Worm (Caenorhabditis elegans) whole organism, early embryonic: Measurements from ENCODE around the gene best-6.

Experiments
- B0310.2 ChIP-seq: sonication (generic microtip); optimal IDR thresholded peaks from 2 replicates; lab custom pipeline; 2016; ENCODE audit warnings: mild to moderate bottlenecking, missing genetic modification characterization, missing compliant biosample characterization
- F13C5.2 ChIP-seq: sonication (generic microtip); optimal IDR thresholded peaks from 2 replicates; lab custom pipeline; 2017; ENCODE audit warnings: mild to moderate bottlenecking, missing genetic modification characterization, inconsistent platforms, missing compliant biosample characterization
- aly-1 ChIP-seq: sonication (generic microtip); optimal IDR thresholded peaks from 2 replicates; lab custom pipeline; 2016; ENCODE audit warnings: missing genetic modification characterization, missing compliant biosample characterization
- ama-1 ChIP-seq: fragments of 150-350 bp; optimal IDR thresholded peaks from 2 replicates; lab custom pipeline; 2014
- ceh-13 ChIP-seq: fragments of 200-800 bp; sonication (Bioruptor generic); optimal IDR thresholded peaks from 2 replicates; lab custom pipeline; 2018; ENCODE audit warnings: mild to moderate bottlenecking, missing genetic modification characterization, missing compliant biosample characterization
- ceh-36 ChIP-seq: sonication (generic microtip); optimal IDR thresholded peaks from 2 replicates; lab custom pipeline; 2016; ENCODE audit warnings: missing genetic modification characterization, inconsistent platforms, missing compliant biosample characterization
- ets-7 ChIP-seq: sonication (generic microtip); optimal IDR thresholded peaks from 2 replicates; lab custom pipeline; 2016; ENCODE audit warnings: missing genotype, missing genetic modification characterization, missing compliant biosample characterization
- flt-1 ChIP-seq: fragments of 200-800 bp; sonication (Bioruptor generic); IDR thresholded peaks from 2 replicates; pipeline ENCODE4 v1.3.6; 2022; ENCODE audit warnings: missing genetic modification characterization, missing compliant biosample characterization
- hmbx-1 ChIP-seq: sonication (generic microtip); optimal IDR thresholded peaks from 2 replicates; lab custom pipeline; 2016; ENCODE audit warnings: mild to moderate bottlenecking, missing genetic modification characterization, missing compliant biosample characterization
- hmg-4 ChIP-seq: fragments of 200-800 bp; sonication (Bioruptor generic); optimal IDR thresholded peaks from 2 replicates; lab custom pipeline; 2018; ENCODE audit warnings: mild to moderate bottlenecking, missing genetic modification characterization, missing compliant biosample characterization
- hnd-1 ChIP-seq: sonication (generic microtip); optimal IDR thresholded peaks from 2 replicates; lab custom pipeline; 2016; ENCODE audit warnings: missing genetic modification characterization, missing compliant biosample characterization
- pes-1 ChIP-seq: fragments of 200-800 bp; sonication (Bioruptor generic); IDR thresholded peaks from 2 replicates; pipeline ENCODE4 v1.3.6; 2022; ENCODE audit warnings: missing genetic modification reagents, missing genetic modification characterization, missing compliant biosample characterization
- scrt-1 ChIP-seq: fragments of 200-800 bp; sonication (Bioruptor generic); IDR thresholded peaks from 2 replicates; pipeline ENCODE4 v1.3.6; 2022; ENCODE audit warnings: missing genetic modification characterization, missing compliant biosample characterization
- sea-1 ChIP-seq: fragments of 200-800 bp; sonication (Bioruptor generic); conservative IDR thresholded peaks from 2 replicates; pipeline ENCODE4 v1.3.6; 2022; ENCODE audit warnings: missing genetic modification characterization, missing compliant biosample characterization
- tbx-11 ChIP-seq: fragments of 200-800 bp; sonication (Bioruptor generic); IDR thresholded peaks from 2 replicates; pipeline ENCODE4 v1.3.6; 2022; ENCODE audit warnings: missing genetic modification characterization, missing compliant biosample characterization
- tbx-37 ChIP-seq: fragments of 200-800 bp; sonication (Bioruptor generic); conservative IDR thresholded peaks from 2 replicates; pipeline ENCODE4 v1.3.6; 2022; ENCODE audit warnings: missing genetic modification reagents, missing genetic modification characterization, missing compliant biosample characterization
- tra-4 ChIP-seq: sonication (generic microtip); optimal IDR thresholded peaks from 2 replicates; lab custom pipeline; 2017; ENCODE audit warnings: missing genetic modification characterization, missing compliant biosample characterization

The best-6 gene

ce11 chrIV:5012241-5012640 lies 16.6 kb downstream of the best-6 start, which contains the start of gene srm-1:
srm-1 (plus strand) TSS chrIV:5012541.
- TF ChIP-seq sea-1 (no peak), tra-4 (no peak), tbx-11 (GFP tag; lab: Robert Waterston, UW) (no peak), aly-1 (no peak), B0310.2 (no peak), pes-1 (GFP tag; lab: Robert Waterston, UW) (no peak), F13C5.2 (tag; lab: Kevin White, UChicago) (no peak), hnd-1 (tag; lab: Kevin White, UChicago) (no peak), ets-7 (tag; lab: Kevin White, UChicago) (no peak), hmg-4 (GFP tag; lab: Kevin White, UChicago) (no peak), hmbx-1 (tag; lab: Kevin White, UChicago) (no peak)

ce11 chrIV:5008378-5008777 lies 20.5 kb downstream of the best-6 start, which contains the start of gene srm-2:
srm-2 (plus strand) TSS chrIV:5008678.
- no peak for TF ChIP-seq hnd-1 (tag; lab: Kevin White, UChicago)

ce11 chrIV:5005154-5005553 lies 23.7 kb downstream of the best-6 start:
- TF ChIP-seq aly-1, result no peak

- TF ChIP-seq ceh-13 (GFP tag; lab: Kevin White, UChicago), result no peak
- TF ChIP-seq sea-1, result no peak
- no peak for TF ChIP-seq hmg-4 (GFP tag; lab: Kevin White, UChicago)
- TF ChIP-seq ceh-36, result no peak
- no peak for TF ChIP-seq ama-1 (lab: Kevin White, UChicago)
- no peak for TF ChIP-seq scrt-1
Measured at ce11 chrIV:5002448-5002847, 26.4 kb downstream of the best-6 start, which contains the start of gene pes-1. pes-1 (plus strand) TSS chrIV:5002748.

ce11 chrIV:4996956-4997355 lies 31.9 kb downstream of the best-6 start:
- no peak for TF ChIP-seq aly-1
- TF ChIP-seq ets-7 (tag; lab: Kevin White, UChicago), result no peak
- no peak for TF ChIP-seq sea-1
- no peak for TF ChIP-seq pes-1 (GFP tag; lab: Robert Waterston, UW)
- TF ChIP-seq hmbx-1 (tag; lab: Kevin White, UChicago), result no peak
- no peak for TF ChIP-seq hnd-1 (tag; lab: Kevin White, UChicago)
- no peak for TF ChIP-seq ceh-36
- TF ChIP-seq tbx-37 (GFP tag; lab: Robert Waterston, UW), result no peak
- TF ChIP-seq scrt-1, result no peak
- no peak for TF ChIP-seq F13C5.2 (tag; lab: Kevin White, UChicago)
- TF ChIP-seq ama-1 (lab: Kevin White, UChicago), result no peak
- TF ChIP-seq tbx-11 (GFP tag; lab: Robert Waterston, UW), result no peak
- no peak for TF ChIP-seq hmg-4 (GFP tag; lab: Kevin White, UChicago)
- TF ChIP-seq ceh-13 (GFP tag; lab: Kevin White, UChicago), result no peak

- no peak for TF ChIP-seq tbx-11 (GFP tag; lab: Robert Waterston, UW)
Measured at ce11 chrIV:4995842-4996241, 33.0 kb downstream of the best-6 start, which contains the start of gene ssq-2. ssq-2 (plus strand) TSS chrIV:4996142.

ce11 chrIV:4993128-4993527 lies 35.8 kb downstream of the best-6 start:
- no peak for TF ChIP-seq ama-1 (lab: Kevin White, UChicago)
- TF ChIP-seq ets-7 (tag; lab: Kevin White, UChicago), result no peak
- no peak for TF ChIP-seq pes-1 (GFP tag; lab: Robert Waterston, UW)
- TF ChIP-seq hmg-4 (GFP tag; lab: Kevin White, UChicago), result no peak
- no peak for TF ChIP-seq ceh-36
- no peak for TF ChIP-seq hnd-1 (tag; lab: Kevin White, UChicago)
- TF ChIP-seq scrt-1, result no peak
- TF ChIP-seq tbx-37 (GFP tag; lab: Robert Waterston, UW), result no peak
- no peak for TF ChIP-seq ceh-13 (GFP tag; lab: Kevin White, UChicago)
- no peak for TF ChIP-seq tra-4
- no peak for TF ChIP-seq F13C5.2 (tag; lab: Kevin White, UChicago)
- no peak for TF ChIP-seq tbx-11 (GFP tag; lab: Robert Waterston, UW)
- no peak for TF ChIP-seq sea-1
- TF ChIP-seq hmbx-1 (tag; lab: Kevin White, UChicago), result no peak
- no peak for TF ChIP-seq B0310.2
- no peak for TF ChIP-seq flt-1 (GFP tag; lab: Robert Waterston, UW)
- no peak for TF ChIP-seq aly-1

ce11 chrIV:4992089-4992488 lies 36.8 kb downstream of the best-6 start, which contains the start of gene str-162:
str-162 (plus strand) TSS chrIV:4992389.
- TF ChIP-seq hmg-4 (GFP tag; lab: Kevin White, UChicago) (no peak), tbx-37 (GFP tag; lab: Robert Waterston, UW) (no peak), ama-1 (lab: Kevin White, UChicago) (no peak), tbx-11 (GFP tag; lab: Robert Waterston, UW) (no peak), aly-1 (no peak), scrt-1 (no peak), sea-1 (no peak), F13C5.2 (tag; lab: Kevin White, UChicago) (no peak), hnd-1 (tag; lab: Kevin White, UChicago) (no peak), ceh-13 (GFP tag; lab: Kevin White, UChicago) (no peak), ceh-36 (no peak), pes-1 (GFP tag; lab: Robert Waterston, UW) (no peak), flt-1 (GFP tag; lab: Robert Waterston, UW) (no peak), B0310.2 (no peak), hmbx-1 (tag; lab: Kevin White, UChicago) (no peak), ets-7 (tag; lab: Kevin White, UChicago) (no peak), tra-4 (no peak)
